Worm (Caenorhabditis elegans): ENCODE measurements around the gene F28A12.3.

The F28A12.3 gene

DNA sequence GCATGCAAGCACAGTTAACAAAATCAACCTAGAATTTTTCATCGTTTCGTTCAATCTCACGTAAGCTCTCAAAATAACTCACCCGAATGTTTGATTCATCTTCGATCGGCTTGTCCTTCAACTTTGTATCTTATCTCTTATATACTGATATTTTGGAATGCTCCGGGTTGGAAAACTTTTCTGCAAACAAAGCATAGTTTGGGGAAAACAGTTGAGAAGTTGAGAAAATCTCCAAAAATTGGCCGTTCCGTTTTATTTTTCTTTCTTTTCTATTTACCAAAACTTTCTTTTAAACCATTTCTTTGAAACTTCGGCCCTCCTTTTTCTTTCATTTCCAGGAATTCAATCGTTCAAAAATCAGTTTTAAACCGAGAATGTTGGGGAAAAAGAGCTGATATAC, 38.5 kb downstream of the F28A12.3 start, which contains the start of gene F41E6.15:
Gene F41E6.15, minus strand, starts transcription at position 101 of the 400 bp plus-strand sequence.
- TF ChIP-seq aha-1 (tag): peak; percentile 4
- no peak for TF ChIP-seq unc-62 (GFP tag; optimal IDR thresholded peaks at IDR 0.05 in 1 of 2)
- no peak for TF ChIP-seq unc-62 (tag; optimal IDR thresholded peaks at IDR 0.05)

DNA sequence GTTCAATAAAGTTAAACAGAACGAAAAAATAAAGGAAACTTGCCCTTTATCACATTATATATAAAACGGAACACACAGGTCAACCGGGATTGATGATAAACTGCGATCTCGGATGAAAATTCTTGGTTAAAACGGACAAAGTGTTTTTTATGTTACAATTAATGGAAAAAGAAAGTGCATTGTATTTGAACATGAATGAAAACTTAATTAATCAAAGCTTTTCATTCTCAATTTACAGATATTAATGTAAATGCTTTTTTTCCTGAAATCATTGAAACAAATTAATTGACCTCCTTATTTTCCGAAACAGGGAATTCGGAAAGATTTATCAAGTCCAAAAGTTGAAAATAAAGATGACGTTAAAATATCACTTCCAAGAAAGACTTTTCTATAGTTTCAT, 39.7 kb downstream of the F28A12.3 start, which contains the start of gene F41E6.8:
Gene F41E6.8, minus strand, starts transcription at position 101 of the 400 bp plus-strand sequence.
- TF ChIP-seq ZK546.5 (tag; optimal IDR thresholded peaks at IDR 0.05) (no peak), nhr-77 (tag; optimal IDR thresholded peaks at IDR 0.05) (no peak), attf-4 (tag; optimal IDR thresholded peaks at IDR 0.05) (no peak), Y75B8A.6 (GFP tag; IDR thresholded peaks at IDR 0.05) (no peak), saeg-2 (GFP tag; IDR thresholded peaks at IDR 0.05) (no peak), lin-39 (tag; optimal IDR thresholded peaks at IDR 0.05) (no peak), nhr-6 (tag; optimal IDR thresholded peaks at IDR 0.05) (no peak), nhr-42 (GFP tag; IDR thresholded peaks at IDR 0.05) (no peak), spr-1 (tag; optimal IDR thresholded peaks at IDR 0.05) (no peak), tra-1 (GFP tag; IDR thresholded peaks at IDR 0.05) (no peak), unc-130 (GFP tag; optimal IDR thresholded peaks at IDR 0.05) (no peak), madf-9 (GFP tag; conservative IDR thresholded peaks at IDR 0.05) (no peak), ces-1 (GFP tag; optimal IDR thresholded peaks at IDR 0.05) (no peak)

DNA sequence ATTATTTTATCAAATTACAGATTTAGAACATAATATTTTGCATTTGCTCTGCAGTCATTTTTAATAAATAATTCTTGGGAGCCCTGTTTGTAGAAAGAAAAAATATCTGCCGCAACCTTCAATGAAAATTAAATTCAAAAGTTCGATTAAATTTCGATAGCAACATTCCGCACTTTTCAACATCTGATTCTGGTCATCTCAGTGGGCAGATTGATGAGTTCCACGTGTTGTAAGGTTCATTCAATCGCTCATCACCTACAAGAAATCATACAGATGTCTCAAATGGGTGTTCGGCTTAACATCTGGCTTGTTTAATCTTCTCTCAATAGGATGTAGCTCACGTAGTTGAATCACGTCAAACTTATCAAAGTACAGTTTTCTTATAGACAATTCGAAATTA, 41.2 kb downstream of the F28A12.3 start:
- TF ChIP-seq nhr-11 (tag; optimal IDR thresholded peaks at IDR 0.05) (no peak), D1046.2 (GFP tag; IDR thresholded peaks at IDR 0.05) (no peak), Y48G9A.11 (GFP tag; IDR thresholded peaks at IDR 0.05) (no peak), arid-1 (GFP tag; conservative IDR thresholded peaks at IDR 0.05) (no peak), unc-130 (GFP tag; optimal IDR thresholded peaks at IDR 0.05) (no peak), daf-8 (GFP tag; IDR thresholded peaks at IDR 0.05) (no peak), attf-4 (tag; optimal IDR thresholded peaks at IDR 0.05) (no peak), ztf-11 (tag; optimal IDR thresholded peaks at IDR 0.05) (no peak), zag-1 (tag; optimal IDR thresholded peaks at IDR 0.05) (no peak), madf-5 (GFP tag; IDR thresholded peaks at IDR 0.05) (no peak), dmd-9 (GFP tag; IDR thresholded peaks at IDR 0.05) (no peak), ceh-82 (tag; optimal IDR thresholded peaks at IDR 0.05) (no peak), lin-38 (GFP tag; IDR thresholded peaks at IDR 0.05) (no peak), fkh-10 (GFP tag; optimal IDR thresholded peaks at IDR 0.05) (no peak), nhr-111 (GFP tag; optimal IDR thresholded peaks at IDR 0.05) (no peak), F49E8.2 (tag; optimal IDR thresholded peaks at IDR 0.05; ENCODE audit: borderline replicate concordance) (no peak), ama-1 (optimal IDR thresholded peaks at IDR 0.05) (no peak), ctbp-1 (GFP tag; IDR thresholded peaks at IDR 0.05) (no peak)

DNA sequence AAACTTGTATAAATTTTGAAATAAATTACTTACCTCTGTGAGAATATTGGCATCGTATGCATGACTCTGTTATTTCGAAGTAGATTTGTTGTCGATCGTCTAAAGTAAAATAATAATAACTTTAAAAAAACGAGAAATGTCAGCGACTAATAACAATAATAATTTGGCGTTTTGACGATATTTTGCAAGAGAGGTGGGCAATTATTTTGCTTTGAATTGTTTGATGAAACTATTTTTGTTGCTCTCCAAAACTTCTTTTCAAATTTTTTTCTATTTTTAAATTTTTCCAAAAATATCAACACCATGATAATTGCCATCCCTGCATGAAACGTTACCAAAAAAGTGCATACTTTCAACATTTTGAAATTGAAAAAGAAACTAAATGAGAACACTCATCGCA, 42.0 kb downstream of the F28A12.3 start, which contains the start of gene F41E6.7:
Gene F41E6.7, minus strand, starts transcription at position 101 of the 400 bp plus-strand sequence.
- TF ChIP-seq tra-1 (GFP tag; IDR thresholded peaks at IDR 0.05) (no peak), spr-3 (GFP tag; optimal IDR thresholded peaks at IDR 0.05) (no peak), egl-43 (GFP tag; IDR thresholded peaks at IDR 0.05) (no peak), ama-1 (optimal IDR thresholded peaks at IDR 0.05) (no peak), aly-2 (tag; optimal IDR thresholded peaks at IDR 0.05) (no peak), R02D3.7 (tag; optimal IDR thresholded peaks at IDR 0.05) (no peak), nhr-10 (tag; optimal IDR thresholded peaks at IDR 0.05) (no peak), lin-38 (GFP tag; IDR thresholded peaks at IDR 0.05) (no peak), lim-7 (GFP tag; IDR thresholded peaks at IDR 0.05) (no peak), cey-2 (tag; optimal IDR thresholded peaks at IDR 0.05; ENCODE audit: borderline replicate concordance, insufficient read depth) (no peak), lin-39 (tag; optimal IDR thresholded peaks at IDR 0.05) (no peak)
